Worm (Caenorhabditis elegans) whole organism, young adult: ENCODE data around the gene C05D12.2.
A peak's percentile ranks its signal among the peaks of the same experiment; 100 is the strongest.

Experiments used
- B0035.1 ChIP-seq: sonication (generic microtip); optimal IDR thresholded peaks from 2 replicates; lab custom pipeline; 2016; ENCODE audit warnings: missing genetic modification characterization, mild to moderate bottlenecking, missing compliant biosample characterization, missing genotype, missing genetic modification reagents
- B0336.3 ChIP-seq: fragments of 200-800 bp; sonication (Bioruptor generic); IDR thresholded peaks from 2 replicates; pipeline ENCODE4 v1.3.6; 2022; ENCODE audit warnings: missing genetic modification characterization, missing compliant biosample characterization
- F10E7.11 ChIP-seq: sonication (generic microtip); optimal IDR thresholded peaks from 2 replicates; lab custom pipeline; 2017; ENCODE audit warnings: mild to moderate bottlenecking, missing genetic modification characterization, moderate library complexity, missing compliant biosample characterization
- F37B4.10 ChIP-seq: fragments of 200-800 bp; sonication (Bioruptor generic); IDR thresholded peaks from 2 replicates; pipeline ENCODE4 v1.3.6; 2022; ENCODE audit warnings: missing genetic modification characterization, missing compliant biosample characterization
- F52B5.7 ChIP-seq: sonication (generic microtip); optimal IDR thresholded peaks from 2 replicates; lab custom pipeline; 2016; ENCODE audit warnings: mild to moderate bottlenecking, missing genetic modification characterization, missing compliant biosample characterization
- K12H6.12 ChIP-seq: fragments of 200-800 bp; sonication (Bioruptor generic); optimal IDR thresholded peaks from 2 replicates; lab custom pipeline; 2018; ENCODE audit warnings: mild to moderate bottlenecking, missing genetic modification characterization, missing compliant biosample characterization
- ZK185.1 ChIP-seq: sonication (generic microtip); optimal IDR thresholded peaks from 2 replicates; lab custom pipeline; 2016; ENCODE audit warnings: mild to moderate bottlenecking, missing genetic modification characterization, missing compliant biosample characterization; ENCODE audit not compliant: poor library complexity, severe bottlenecking
- aptf-2 ChIP-seq: fragments of 200-800 bp; sonication (Bioruptor generic); conservative IDR thresholded peaks from 2 replicates; pipeline ENCODE4 v1.3.6; 2022; ENCODE audit warnings: missing genetic modification reagents, missing genetic modification characterization, missing compliant biosample characterization
- atf-7 ChIP-seq: sonication (generic microtip); optimal IDR thresholded peaks from 2 replicates; lab custom pipeline; 2017; ENCODE audit warnings: mild to moderate bottlenecking, missing genetic modification characterization, missing compliant biosample characterization
- attf-5 ChIP-seq: fragments of 200-800 bp; sonication (Bioruptor generic); optimal IDR thresholded peaks from 2 replicates; lab custom pipeline; 2018; ENCODE audit warnings: mild to moderate bottlenecking, missing genetic modification characterization, missing compliant biosample characterization
- bed-1 ChIP-seq: fragments of 200-800 bp; sonication (Bioruptor generic); IDR thresholded peaks from 2 replicates; pipeline ENCODE4 v1.3.6; 2022; ENCODE audit warnings: missing genetic modification reagents, missing genetic modification characterization, missing compliant biosample characterization
- cebp-1 ChIP-seq, 2 experiments: fragments of 200-800 bp in 1 of 2; sonication (Bioruptor generic) in 1 of 2; sonication (generic microtip) in 1 of 2; IDR thresholded peaks in 1 of 2; optimal IDR thresholded peaks in 1 of 2; 2 replicates each; pipeline versions ENCODE4 v1.3.6 to Lab custom; 2017 to 2022; ENCODE audit warnings: missing compliant biosample characterization in 2 of 2, missing genetic modification characterization in 2 of 2, mild to moderate bottlenecking in 1 of 2, missing genetic modification reagents in 1 of 2, moderate library complexity in 1 of 2
- chd-7 ChIP-seq: sonication (generic microtip); optimal IDR thresholded peaks from 2 replicates; lab custom pipeline; 2016; ENCODE audit warnings: mild to moderate bottlenecking, missing genetic modification characterization, moderate library complexity, missing compliant biosample characterization
- dox-1 ChIP-seq: fragments of 200-800 bp; sonication (Bioruptor generic); IDR thresholded peaks from 2 replicates; pipeline ENCODE4 v1.3.6; 2022; ENCODE audit warnings: missing genetic modification reagents, missing genetic modification characterization, missing compliant biosample characterization
- dpff-1 ChIP-seq: sonication (generic microtip); optimal IDR thresholded peaks from 2 replicates; lab custom pipeline; 2017; ENCODE audit warnings: mild to moderate bottlenecking, missing genetic modification characterization, missing compliant biosample characterization
- dpl-1 ChIP-seq: fragments of 150-350 bp; optimal IDR thresholded peaks from 2 replicates; lab custom pipeline; 2014; ENCODE audit warnings: missing biosample characterization, missing genetic modification reagents, missing genetic modification characterization
- efl-1 ChIP-seq: fragments of 150-350 bp; optimal IDR thresholded peaks from 2 replicates; lab custom pipeline; 2014; ENCODE audit warnings: missing biosample characterization, missing genetic modification reagents, missing genetic modification characterization
- egl-44 ChIP-seq: fragments of 200-800 bp; sonication (Bioruptor generic); IDR thresholded peaks from 2 replicates; pipeline ENCODE4 v1.3.6; 2022; ENCODE audit warnings: missing genetic modification reagents, missing genetic modification characterization, missing compliant biosample characterization
- ets-4 ChIP-seq: fragments of 200-800 bp; sonication (Bioruptor generic); optimal IDR thresholded peaks from 2 replicates; lab custom pipeline; 2018; ENCODE audit warnings: mild to moderate bottlenecking, missing genetic modification characterization, missing compliant biosample characterization
- hmg-1.2 ChIP-seq: fragments of 200-800 bp; sonication (Bioruptor generic); IDR thresholded peaks from 2 replicates; pipeline ENCODE4 v1.3.6; 2022; ENCODE audit warnings: missing genetic modification reagents, missing genetic modification characterization, missing compliant biosample characterization
- hmg-20 ChIP-seq: fragments of 200-800 bp; sonication (Bioruptor generic); IDR thresholded peaks from 2 replicates; pipeline ENCODE4 v1.3.6; 2022; ENCODE audit warnings: missing genetic modification reagents, missing genetic modification characterization, missing compliant biosample characterization
- lin-26 ChIP-seq: fragments of 200-800 bp; sonication (Bioruptor generic); IDR thresholded peaks from 2 replicates; pipeline ENCODE4 v1.3.6; 2022; ENCODE audit warnings: missing genetic modification reagents, missing genetic modification characterization, missing compliant biosample characterization
- lin-40 ChIP-seq: sonication (generic microtip); optimal IDR thresholded peaks from 2 replicates; lab custom pipeline; 2016; ENCODE audit warnings: missing genetic modification characterization, mild to moderate bottlenecking, missing compliant biosample characterization, missing genotype, missing genetic modification reagents
- lin-54 ChIP-seq: fragments of 200-800 bp; sonication (Bioruptor generic); optimal IDR thresholded peaks from 2 replicates; lab custom pipeline; 2018; ENCODE audit warnings: mild to moderate bottlenecking, missing genetic modification characterization, missing compliant biosample characterization
- mcd-1 ChIP-seq: fragments of 200-800 bp; sonication (Bioruptor generic); IDR thresholded peaks from 2 replicates; pipeline ENCODE4 v1.3.6; 2022; ENCODE audit warnings: missing genetic modification reagents, missing genetic modification characterization, missing compliant biosample characterization
- mxl-1 ChIP-seq: sonication (generic microtip); optimal IDR thresholded peaks from 2 replicates; lab custom pipeline; 2016; ENCODE audit warnings: missing genetic modification characterization, missing compliant biosample characterization
- nfyb-1 ChIP-seq: fragments of 200-800 bp; sonication (Bioruptor generic); IDR thresholded peaks from 2 replicates; pipeline ENCODE4 v1.3.6; 2022; ENCODE audit warnings: missing genetic modification reagents, missing genetic modification characterization, missing compliant biosample characterization
- nhr-120 ChIP-seq: fragments of 200-800 bp; sonication (Bioruptor generic); IDR thresholded peaks from 2 replicates; pipeline ENCODE4 v1.3.6; 2022; ENCODE audit warnings: missing genetic modification characterization, missing compliant biosample characterization
- nhr-27 ChIP-seq: fragments of 200-800 bp; sonication (Bioruptor generic); optimal IDR thresholded peaks from 2 replicates; lab custom pipeline; 2018; ENCODE audit warnings: mild to moderate bottlenecking, missing genetic modification characterization, moderate library complexity, missing compliant biosample characterization
- nhr-80 ChIP-seq: sonication (generic microtip); optimal IDR thresholded peaks from 2 replicates; lab custom pipeline; 2016; ENCODE audit warnings: missing genetic modification characterization, missing compliant biosample characterization
- pbrm-1 ChIP-seq: fragments of 200-800 bp; sonication (Bioruptor generic); IDR thresholded peaks from 2 replicates; pipeline ENCODE4 v1.3.6; 2022; ENCODE audit warnings: missing genetic modification reagents, missing genetic modification characterization, missing compliant biosample characterization
- rec-8 ChIP-seq, 2 experiments: sonication (generic microtip); optimal IDR thresholded peaks; 2 replicates each; lab custom pipeline; 2016; ENCODE audit warnings: mild to moderate bottlenecking in 2 of 2, missing genetic modification characterization in 2 of 2, missing genetic modification reagents in 2 of 2, missing genotype in 2 of 2, missing biosample characterization in 1 of 2, missing compliant biosample characterization in 1 of 2, moderate library complexity in 1 of 2
- sea-2 ChIP-seq: fragments of 200-800 bp; sonication (Bioruptor generic); IDR thresholded peaks from 2 replicates; pipeline ENCODE4 v1.3.6; 2022; ENCODE audit warnings: missing genetic modification characterization, missing compliant biosample characterization
- snpc-4 ChIP-seq, 5 experiments: fragments of 150-350 bp in 1 of 5; sonication (generic microtip) in 4 of 5; optimal IDR thresholded peaks; 2 replicates each; lab custom pipeline; 2014 to 2018; ENCODE audit warnings: missing genetic modification characterization in 5 of 5, missing biosample characterization in 3 of 5, antibody characterized with exemption in 2 of 5, mild to moderate bottlenecking in 2 of 5, missing compliant biosample characterization in 2 of 5, missing genotype in 2 of 5, moderate library complexity in 2 of 5, missing genetic modification reagents in 1 of 5
- tbp1 ChIP-seq: fragments of 200-800 bp; sonication (Bioruptor generic); optimal IDR thresholded peaks from 2 replicates; lab custom pipeline; 2018; ENCODE audit warnings: mild to moderate bottlenecking, missing genetic modification characterization, missing compliant biosample characterization
- zfh-2 ChIP-seq: fragments of 200-800 bp; sonication (Bioruptor generic); conservative IDR thresholded peaks from 2 replicates; pipeline ENCODE4 v1.3.6; 2022; ENCODE audit warnings: missing genetic modification reagents, missing genetic modification characterization, missing compliant biosample characterization
- ztf-18 ChIP-seq: sonication (generic microtip); optimal IDR thresholded peaks from 2 replicates; lab custom pipeline; 2016; ENCODE audit warnings: missing genotype, mild to moderate bottlenecking, missing genetic modification characterization, missing compliant biosample characterization
- ztf-22 ChIP-seq: fragments of 200-800 bp; sonication (Bioruptor generic); optimal IDR thresholded peaks from 2 replicates; lab custom pipeline; 2018; ENCODE audit warnings: mild to moderate bottlenecking, missing genetic modification characterization, moderate library complexity, missing compliant biosample characterization
- ztf-28 ChIP-seq: fragments of 200-800 bp; sonication (Bioruptor generic); IDR thresholded peaks from 2 replicates; pipeline ENCODE4 v1.3.6; 2022; ENCODE audit warnings: missing genetic modification reagents, missing genetic modification characterization, missing compliant biosample characterization

The C05D12.2 gene

ce11 chrII:11464427-11464944 is 46.4 kb downstream of the C05D12.2 start, which contains the start of the genes aars-1 and rga-1:
TSS of gene aars-1 (minus strand) at chrII:11464497.
TSS of gene rga-1 (plus strand) at chrII:11464894.
- TF ChIP-seq B0035.1 (no peak), snpc-4 (GFP tag; optimal IDR thresholded peaks at IDR 0.05; lab: Kevin White, UChicago) (no peak), snpc-4 (tag; optimal IDR thresholded peaks at IDR 0.05; lab: Kevin White, UChicago) (peak in 3 of 4 experiments; percentile 18 to 39 (median 38)), nfyb-1 (GFP tag; lab: Robert Waterston, UW) (peak; percentile 71), sea-2 (GFP tag; lab: Robert Waterston, UW) (no peak), chd-7 (tag; lab: Kevin White, UChicago) (peak; percentile 30), atf-7 (tag; lab: Kevin White, UChicago) (peak; percentile 41), lin-54 (GFP tag; lab: Kevin White, UChicago) (peak; percentile 2), ztf-18 (tag; lab: Kevin White, UChicago) (peak; percentile 74), rec-8 (tag; optimal IDR thresholded peaks at IDR 0.05; lab: Kevin White, UChicago) (no peak), cebp-1 (GFP tag; IDR thresholded peaks at IDR 0.05; lab: Robert Waterston, UW) (no peak), cebp-1 (tag; optimal IDR thresholded peaks at IDR 0.05; lab: Kevin White, UChicago) (peak; percentile 59), egl-44 (GFP tag; lab: Robert Waterston, UW) (no peak), efl-1 (GFP tag; lab: Kevin White, UChicago) (no peak), zfh-2 (peak; percentile 86), lin-26 (GFP tag; lab: Robert Waterston, UW) (0 out of 2 replicates have a peak, but pooled peaks have one; percentile 36), K12H6.12 (peak; percentile 4), mxl-1 (tag; lab: Kevin White, UChicago) (no peak), nhr-80 (peak; percentile 96), ZK185.1 (peak; percentile 45), dox-1 (peak; percentile 86), attf-5 (peak; percentile 80), mcd-1 (GFP tag; lab: Robert Waterston, UW) (0 out of 2 replicates have a peak, but pooled peaks have one; percentile 48), ztf-22 (peak; percentile 39), F10E7.11 (no peak), tbp1 (GFP tag; lab: Kevin White, UChicago) (peak; percentile 31), bed-1 (GFP tag; lab: Robert Waterston, UW) (no peak), nhr-120 (GFP tag; lab: Robert Waterston, UW) (no peak), B0336.3 (peak; percentile 52; the same call in 1 of the 2 replicates), ets-4 (GFP tag; lab: Kevin White, UChicago) (peak; percentile 58), F52B5.7 (no peak), lin-40 (tag; lab: Kevin White, UChicago) (peak; percentile 34), dpff-1 (tag; lab: Kevin White, UChicago) (no peak), pbrm-1 (0 out of 2 replicates have a peak, but pooled peaks have one; percentile 33), aptf-2 (no peak), dpl-1 (GFP tag; lab: Kevin White, UChicago) (no peak), nhr-27 (tag; lab: Kevin White, UChicago) (no peak), hmg-1.2 (GFP tag; lab: Robert Waterston, UW) (peak; percentile 66; the same call in 1 of the 2 replicates), ztf-28 (no peak), hmg-20 (no peak), F37B4.10 (GFP tag; lab: Robert Waterston, UW) (no peak)
